Worm (Caenorhabditis elegans) whole organism, early embryonic: Measurements from ENCODE around the gene cct-3.
"Not testable (repeated sequence)": the region's sequence is repeated elsewhere in the genome, so short reads cannot be mapped to it uniquely, and the experiment has no call there.

ENCODE experiments used
- aly-1 ChIP-seq: sonication (generic microtip); optimal IDR thresholded peaks from 2 replicates; lab custom pipeline; 2016; ENCODE audit warnings: missing genetic modification characterization, missing compliant biosample characterization
- ama-1 ChIP-seq: fragments of 150-350 bp; optimal IDR thresholded peaks from 2 replicates; lab custom pipeline; 2014
- ceh-36 ChIP-seq: sonication (generic microtip); optimal IDR thresholded peaks from 2 replicates; lab custom pipeline; 2016; ENCODE audit warnings: missing genetic modification characterization, inconsistent platforms, missing compliant biosample characterization
- flt-1 ChIP-seq: fragments of 200-800 bp; sonication (Bioruptor generic); IDR thresholded peaks from 2 replicates; pipeline ENCODE4 v1.3.6; 2022; ENCODE audit warnings: missing genetic modification characterization, missing compliant biosample characterization
- hnd-1 ChIP-seq: sonication (generic microtip); optimal IDR thresholded peaks from 2 replicates; lab custom pipeline; 2016; ENCODE audit warnings: missing genetic modification characterization, missing compliant biosample characterization
- pes-1 ChIP-seq: fragments of 200-800 bp; sonication (Bioruptor generic); IDR thresholded peaks from 2 replicates; pipeline ENCODE4 v1.3.6; 2022; ENCODE audit warnings: missing genetic modification reagents, missing genetic modification characterization, missing compliant biosample characterization
- sea-1 ChIP-seq: fragments of 200-800 bp; sonication (Bioruptor generic); conservative IDR thresholded peaks from 2 replicates; pipeline ENCODE4 v1.3.6; 2022; ENCODE audit warnings: missing genetic modification characterization, missing compliant biosample characterization
- tbx-37 ChIP-seq: fragments of 200-800 bp; sonication (Bioruptor generic); conservative IDR thresholded peaks from 2 replicates; pipeline ENCODE4 v1.3.6; 2022; ENCODE audit warnings: missing genetic modification reagents, missing genetic modification characterization, missing compliant biosample characterization

- TF ChIP-seq aly-1 (tag; lab: Kevin White, UChicago); flt-1 (GFP tag; lab: Robert Waterston, UW); tbx-37 (GFP tag; lab: Robert Waterston, UW); ama-1 (lab: Kevin White, UChicago); sea-1 (GFP tag; lab: Robert Waterston, UW); ceh-36; pes-1 (GFP tag; lab: Robert Waterston, UW); hnd-1: not testable (repeated sequence)
Measured at ce11 chrII:2254861-2255260, 21.5 kb downstream of the cct-3 start, which contains the start of gene K09F6.3.
